Fruit fly (Drosophila melanogaster): ENCODE data around the gene CG34027.
A peak's percentile ranks its signal among the peaks of the same experiment; 100 is the strongest.

CG34027 gene

DNA sequence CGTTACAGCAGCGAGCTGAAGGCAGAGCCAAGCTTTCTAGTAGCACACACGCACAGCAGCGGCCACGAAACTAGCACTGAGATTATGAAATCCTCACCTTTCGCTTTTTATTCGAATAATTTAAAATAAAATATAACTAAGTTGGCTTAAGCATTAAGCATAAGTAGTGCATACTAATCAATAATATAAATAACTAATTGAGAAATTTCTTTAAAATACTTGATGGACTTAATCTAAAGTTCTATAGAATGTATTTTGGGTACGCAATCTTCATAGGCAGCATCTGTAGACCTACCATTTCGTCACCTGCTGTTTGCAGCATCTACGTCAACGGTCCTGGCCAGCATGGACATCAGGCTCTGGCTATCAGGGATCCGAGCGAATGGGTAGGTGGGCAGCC is 43.5 kb upstream of the CG34027 start (continued):
- TF ChIP-seq CG7963 (GFP tag; IDR thresholded peaks at IDR 0.05; ENCODE audit: partially characterized antibody) = no peak
- no peak for TF ChIP-seq ab (GFP tag; optimal IDR thresholded peaks at IDR 0.05)
- no peak for TF ChIP-seq Spps (tag; optimal IDR thresholded peaks at IDR 0.05)
- no peak for TF ChIP-seq CG3995 (GFP tag; optimal IDR thresholded peaks at IDR 0.05)
- no peak for TF ChIP-seq vnd (GFP tag; IDR thresholded peaks at IDR 0.05; ENCODE audit: partially characterized antibody)
- TF ChIP-seq D19A (tag; optimal IDR thresholded peaks at IDR 0.05) = no peak
- no peak for TF ChIP-seq CG32767 (GFP tag; IDR thresholded peaks at IDR 0.05)
- TF ChIP-seq CG4360 (GFP tag; IDR thresholded peaks at IDR 0.05) = no peak
- TF ChIP-seq CG12391 (tag; optimal IDR thresholded peaks at IDR 0.05) = peak; percentile 5
- TF ChIP-seq bcd (GFP tag; optimal IDR thresholded peaks at IDR 0.05) = no peak
- TF ChIP-seq mld (GFP tag; IDR thresholded peaks at IDR 0.05; ENCODE audit: partially characterized antibody) = no peak
- TF ChIP-seq CG12744 (GFP tag; optimal IDR thresholded peaks at IDR 0.05) = no peak
- TF ChIP-seq CG9727 (GFP tag; optimal IDR thresholded peaks at IDR 0.05) = no peak
- peak; percentile 29 for TF ChIP-seq Nf-YC (tag; optimal IDR thresholded peaks at IDR 0.05)
- TF ChIP-seq rib (GFP tag; IDR thresholded peaks at IDR 0.05) = no peak
- TF ChIP-seq lilli (GFP tag; optimal IDR thresholded peaks at IDR 0.05) = no peak
- TF ChIP-seq dm (GFP tag; optimal IDR thresholded peaks at IDR 0.05) = no peak
- TF ChIP-seq CG6654 (GFP tag; optimal IDR thresholded peaks at IDR 0.05) = no peak
- no peak for TF ChIP-seq CG8290 (GFP tag; optimal IDR thresholded peaks at IDR 0.05)
- TF ChIP-seq CG8290 (tag; optimal IDR thresholded peaks at IDR 0.05) = no peak
- TF ChIP-seq CG4820 (GFP tag; optimal IDR thresholded peaks at IDR 0.05) = no peak
- TF ChIP-seq zen (tag; optimal IDR thresholded peaks at IDR 0.05) = no peak
- TF ChIP-seq CG18599 (GFP tag; optimal IDR thresholded peaks at IDR 0.05) = peak; percentile 79
- no peak for TF ChIP-seq aop (GFP tag; IDR thresholded peaks at IDR 0.05)
- TF ChIP-seq CG15269 (tag; optimal IDR thresholded peaks at IDR 0.05) = peak; percentile 22
- no peak for TF ChIP-seq Gsc (GFP tag; IDR thresholded peaks at IDR 0.05)
- TF ChIP-seq dan (GFP tag; IDR thresholded peaks at IDR 0.05) = no peak
- no peak for TF ChIP-seq sisA (GFP tag; IDR thresholded peaks at IDR 0.05)
- no peak for TF ChIP-seq HLH54F (GFP tag; optimal IDR thresholded peaks at IDR 0.05)
- TF ChIP-seq grau (tag; optimal IDR thresholded peaks at IDR 0.05) = peak; percentile 46
- no peak for TF ChIP-seq CG12071 (GFP tag; optimal IDR thresholded peaks at IDR 0.05)
- no peak for TF ChIP-seq Usf (GFP tag; optimal IDR thresholded peaks at IDR 0.05)
- peak; percentile 7 for TF ChIP-seq CG12219 (GFP tag; optimal IDR thresholded peaks at IDR 0.05)
- no peak for TF ChIP-seq MESR4 (GFP tag; optimal IDR thresholded peaks at IDR 0.05)
- TF ChIP-seq Hmx (GFP tag; optimal IDR thresholded peaks at IDR 0.05) = no peak
- TF ChIP-seq CG6175 (GFP tag; IDR thresholded peaks at IDR 0.05) = no peak
- 0 out of 3 replicates have a peak, but pooled peaks have one; percentile 20 for TF ChIP-seq tgo (GFP tag; IDR thresholded peaks at IDR 0.05)
- peak; percentile 47 for TF ChIP-seq gem (tag; optimal IDR thresholded peaks at IDR 0.05)
- no peak for TF ChIP-seq CG1832 (GFP tag; optimal IDR thresholded peaks at IDR 0.05)
- TF ChIP-seq CG4282 (GFP tag; optimal IDR thresholded peaks at IDR 0.05) = no peak
- peak; percentile 36 for TF ChIP-seq CG7839 (tag; optimal IDR thresholded peaks at IDR 0.05)
- TF ChIP-seq CG9215 (GFP tag; IDR thresholded peaks at IDR 0.05) = no peak
- TF ChIP-seq kah (GFP tag; optimal IDR thresholded peaks at IDR 0.05) = no peak
- no peak for TF ChIP-seq E2f2 (GFP tag; IDR thresholded peaks at IDR 0.05)
- TF ChIP-seq sc (optimal IDR thresholded peaks at IDR 0.05) = no peak
- TF ChIP-seq sc (GFP tag; optimal IDR thresholded peaks at IDR 0.05) = no peak
- TF ChIP-seq Tbp (GFP tag; optimal IDR thresholded peaks at IDR 0.05) = no peak
- TF ChIP-seq Hr39 (optimal IDR thresholded peaks at IDR 0.05) = no peak
- no peak for TF ChIP-seq CG14667 (GFP tag; IDR thresholded peaks at IDR 0.05)
- no peak for TF ChIP-seq ap (GFP tag; IDR thresholded peaks at IDR 0.05)
- no peak for TF ChIP-seq Dip2 (GFP tag; IDR thresholded peaks at IDR 0.05)
- TF ChIP-seq CG11247 (GFP tag; IDR thresholded peaks at IDR 0.05) = no peak
- TF ChIP-seq Med (GFP tag) = peak; percentile 49
- no peak for TF ChIP-seq CG18262 (tag; optimal IDR thresholded peaks at IDR 0.05)

Measured in whole organism, embryonic.